Worm (Caenorhabditis elegans): ENCODE results near the gene cpg-20.

- no peak for TF ChIP-seq mls-2 (tag; optimal IDR thresholded peaks at IDR 0.05)
- no peak for TF ChIP-seq nhr-28 (tag; optimal IDR thresholded peaks at IDR 0.05)
- TF ChIP-seq unc-39 (tag; optimal IDR thresholded peaks at IDR 0.05) = no peak
- no peak for TF ChIP-seq nhr-76 (tag; optimal IDR thresholded peaks at IDR 0.05)
- no peak for TF ChIP-seq M03D4.4 (tag; optimal IDR thresholded peaks at IDR 0.05)
- TF ChIP-seq unc-62 (GFP tag; optimal IDR thresholded peaks at IDR 0.05) = no peak
- no peak for TF ChIP-seq ceh-83 (GFP tag; optimal IDR thresholded peaks at IDR 0.05)
- TF ChIP-seq ztf-11 (tag; optimal IDR thresholded peaks at IDR 0.05) = no peak
- no peak for TF ChIP-seq nhr-237 (tag; optimal IDR thresholded peaks at IDR 0.05)
- TF ChIP-seq lsy-2 (tag; optimal IDR thresholded peaks at IDR 0.05) = no peak
- no peak for TF ChIP-seq snpc-4 (tag; optimal IDR thresholded peaks at IDR 0.05)
- no peak for TF ChIP-seq mep-1 (tag; optimal IDR thresholded peaks at IDR 0.05)
- TF ChIP-seq elt-1 (tag; optimal IDR thresholded peaks at IDR 0.05; ENCODE audit: borderline replicate concordance, insufficient read depth) = no peak
- TF ChIP-seq pha-4 (tag; optimal IDR thresholded peaks at IDR 0.05) = no peak
Observed at ce11 chrIV:6083550-6084041, 7.6 kb upstream of the cpg-20 start, which contains the start of gene ugt-20.

Measured in whole organism, mixed stage, embryonic.